Fruit fly (Drosophila melanogaster): Measurements from ENCODE around the gene ND-13B.

ND-13B gene

dm6 chr3L:10690904-10691408 lies 3.0 kb downstream of the ND-13B start, which contains the start of gene CG11811 (continued):
- TF ChIP-seq gro (GFP tag; optimal IDR thresholded peaks at IDR 0.05) (peak; percentile 16), CG2712 (tag; optimal IDR thresholded peaks at IDR 0.05) (peak; percentile 7), Six4 (GFP tag; optimal IDR thresholded peaks at IDR 0.05) (no peak), pita (GFP tag; optimal IDR thresholded peaks at IDR 0.05) (no peak), Xrp1 (GFP tag; IDR thresholded peaks at IDR 0.05) (0 out of 2 replicates have a peak, but pooled peaks have one; percentile 6), Xbp1 (GFP tag; optimal IDR thresholded peaks at IDR 0.05) (no peak), CG3281 (GFP tag; optimal IDR thresholded peaks at IDR 0.05) (peak; percentile 27), Atf3 (GFP tag; optimal IDR thresholded peaks at IDR 0.05) (no peak), lab (GFP tag; optimal IDR thresholded peaks at IDR 0.05) (peak; percentile 7), CG17802 (tag; optimal IDR thresholded peaks at IDR 0.05) (no peak), fd3F (GFP tag; optimal IDR thresholded peaks at IDR 0.05) (no peak), CG33213 (GFP tag; optimal IDR thresholded peaks at IDR 0.05) (no peak), gfzf (GFP tag; optimal IDR thresholded peaks at IDR 0.05) (no peak), br (optimal IDR thresholded peaks at IDR 0.05) (no peak), CG9437 (GFP tag; optimal IDR thresholded peaks at IDR 0.05) (no peak), CG1603 (tag; optimal IDR thresholded peaks at IDR 0.05) (peak; percentile 38), CG2678 (tag; optimal IDR thresholded peaks at IDR 0.05) (no peak), Pdp1 (GFP tag; optimal IDR thresholded peaks at IDR 0.05) (peak in 1 of 2 experiments; percentile 15), dmrt11E (tag; optimal IDR thresholded peaks at IDR 0.05) (no peak), E2f2 (GFP tag; IDR thresholded peaks at IDR 0.05) (peak; percentile 75), CG10543 (GFP tag; optimal IDR thresholded peaks at IDR 0.05) (peak; percentile 22), pzg (GFP tag; optimal IDR thresholded peaks at IDR 0.05) (peak; percentile 62), BEAF-32 (GFP tag; optimal IDR thresholded peaks at IDR 0.05) (peak; percentile 85), bcd (GFP tag; optimal IDR thresholded peaks at IDR 0.05) (no peak), CG3847 (GFP tag; IDR thresholded peaks at IDR 0.05) (no peak), CG11398 (GFP tag; optimal IDR thresholded peaks at IDR 0.05) (no peak), CG7839 (tag; optimal IDR thresholded peaks at IDR 0.05) (no peak), zf30C (GFP tag; optimal IDR thresholded peaks at IDR 0.05) (no peak), CG7556 (GFP tag; optimal IDR thresholded peaks at IDR 0.05) (no peak), Eip74EF (GFP tag; optimal IDR thresholded peaks at IDR 0.05) (no peak), CG17186 (GFP tag; optimal IDR thresholded peaks at IDR 0.05) (no peak), disco-r (GFP tag; optimal IDR thresholded peaks at IDR 0.05) (no peak), Gug (GFP tag; IDR thresholded peaks at IDR 0.05) (no peak; the same call in 3 of the 4 replicates), Kr (GFP tag; optimal IDR thresholded peaks at IDR 0.05) (no peak), CG13296 (GFP tag; optimal IDR thresholded peaks at IDR 0.05) (no peak), bigmax (GFP tag; optimal IDR thresholded peaks at IDR 0.05) (no peak), CG17612 (GFP tag; IDR thresholded peaks at IDR 0.05) (no peak), CG1233 (GFP tag; optimal IDR thresholded peaks at IDR 0.05) (no peak), Hmx (GFP tag; optimal IDR thresholded peaks at IDR 0.05) (no peak), CG3065 (GFP tag; optimal IDR thresholded peaks at IDR 0.05) (peak; percentile 93), org-1 (GFP tag; optimal IDR thresholded peaks at IDR 0.05) (no peak), ranshi (GFP tag; IDR thresholded peaks at IDR 0.05) (no peak), ab (GFP tag; optimal IDR thresholded peaks at IDR 0.05) (no peak), Opbp (GFP tag; IDR thresholded peaks at IDR 0.05; ENCODE audit: partially characterized antibody) (peak; percentile 91), CG9817 (tag; optimal IDR thresholded peaks at IDR 0.05) (no peak), sens-2 (GFP tag; IDR thresholded peaks at IDR 0.05) (no peak), stwl (tag; optimal IDR thresholded peaks at IDR 0.05) (peak; percentile 93), crol (GFP tag; IDR thresholded peaks at IDR 0.05) (no peak), Hey (tag; optimal IDR thresholded peaks at IDR 0.05) (no peak), Ravus (GFP tag; IDR thresholded peaks at IDR 0.05) (no peak), CG6689 (GFP tag; IDR thresholded peaks at IDR 0.05) (no peak)
